Fruit fly (Drosophila melanogaster): ENCODE measurements around the gene CG32576.

CG32576 gene

DNA sequence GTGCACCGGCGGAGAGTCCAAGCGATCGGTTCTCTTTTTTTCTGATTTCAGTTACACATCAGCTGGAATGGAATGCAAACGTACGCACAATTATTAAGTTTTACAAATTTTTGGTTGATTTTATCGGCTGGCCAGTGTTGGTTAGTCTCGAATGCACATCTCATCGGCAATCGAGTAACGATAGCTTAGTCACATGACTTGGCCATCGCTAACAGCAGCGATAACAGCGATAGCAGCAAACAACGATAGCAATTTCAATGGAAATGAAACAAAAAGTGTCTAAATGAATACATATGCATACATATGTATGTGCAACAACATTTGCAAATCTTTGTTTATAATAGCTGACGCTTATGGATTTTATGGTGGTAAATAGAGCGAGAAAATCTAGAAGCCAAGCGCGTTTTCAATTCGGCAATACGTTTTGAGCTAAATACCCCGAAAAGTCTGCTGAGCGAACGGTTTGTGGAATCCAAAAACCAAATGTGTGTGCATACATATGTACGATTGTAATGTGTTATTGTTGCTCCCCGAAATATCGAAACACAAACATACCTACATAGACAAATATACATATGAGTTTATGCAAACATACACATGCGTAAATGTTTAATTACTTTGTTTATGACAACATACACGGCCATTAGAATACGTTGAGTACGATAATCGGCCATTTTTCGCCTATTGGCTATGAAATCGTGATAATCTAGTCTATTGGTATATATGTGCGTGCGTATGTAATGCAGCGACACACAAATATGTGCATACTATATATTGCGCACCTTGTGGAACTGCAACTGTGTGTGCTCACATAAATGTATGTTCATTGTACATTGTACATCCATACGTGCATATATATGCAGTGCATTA lies 8.3 kb upstream of the CG32576 start, which contains the start of gene CG3632 (continued):
- no peak for TF ChIP-seq lov (optimal IDR thresholded peaks at IDR 0.05)
- TF ChIP-seq lov (GFP tag; IDR thresholded peaks at IDR 0.05) = no peak
- peak; percentile 58 for TF ChIP-seq B-H2 (GFP tag; optimal IDR thresholded peaks at IDR 0.05)
- TF ChIP-seq slp2 (GFP tag; optimal IDR thresholded peaks at IDR 0.05) = peak; percentile 7
- peak; percentile 47 for TF ChIP-seq CG32532 (GFP tag; IDR thresholded peaks at IDR 0.05)
- TF ChIP-seq sug (tag; optimal IDR thresholded peaks at IDR 0.05) = peak; percentile 46
- TF ChIP-seq sim (GFP tag; IDR thresholded peaks at IDR 0.05) = no peak
- peak; percentile 16 for TF ChIP-seq luna (GFP tag; optimal IDR thresholded peaks at IDR 0.05)
- peak; percentile 88 for TF ChIP-seq grn (GFP tag; optimal IDR thresholded peaks at IDR 0.05)
- TF ChIP-seq pnt (GFP tag; optimal IDR thresholded peaks at IDR 0.05) = no peak
- no peak for TF ChIP-seq CG10565 (GFP tag; optimal IDR thresholded peaks at IDR 0.05)
- TF ChIP-seq D19B (GFP tag; optimal IDR thresholded peaks at IDR 0.05) = no peak
- TF ChIP-seq CG8765 (GFP tag; IDR thresholded peaks at IDR 0.05) = no peak
- peak; percentile 65 for TF ChIP-seq hbn (GFP tag; IDR thresholded peaks at IDR 0.05; ENCODE audit: partially characterized antibody)
- no peak for TF ChIP-seq sisA (GFP tag; IDR thresholded peaks at IDR 0.05)
- no peak for TF ChIP-seq Mrtf (GFP tag; IDR thresholded peaks at IDR 0.05)
- no peak for TF ChIP-seq bcd (GFP tag; optimal IDR thresholded peaks at IDR 0.05)
- no peak for TF ChIP-seq CG15696 (tag; optimal IDR thresholded peaks at IDR 0.05)
- peak; percentile 56 for TF ChIP-seq CG13624 (GFP tag; optimal IDR thresholded peaks at IDR 0.05)
- no peak for TF ChIP-seq CG4730 (GFP tag; IDR thresholded peaks at IDR 0.05)
- TF ChIP-seq MBD-R2 (GFP tag; IDR thresholded peaks at IDR 0.05) = peak; percentile 83
- peak; percentile 59 to 65 for TF ChIP-seq dpn (GFP tag; optimal IDR thresholded peaks at IDR 0.05)
- TF ChIP-seq jigr1 (GFP tag; IDR thresholded peaks at IDR 0.05) = no peak
- TF ChIP-seq toy (GFP tag; IDR thresholded peaks at IDR 0.05) = no peak
- no peak for TF ChIP-seq CG11093 (GFP tag; IDR thresholded peaks at IDR 0.05)
- no peak for TF ChIP-seq crol (GFP tag; IDR thresholded peaks at IDR 0.05)
- TF ChIP-seq CrebB (tag; optimal IDR thresholded peaks at IDR 0.05) = no peak
- no peak for TF ChIP-seq cad (GFP tag; optimal IDR thresholded peaks at IDR 0.05)
- peak; percentile 42 for TF ChIP-seq nerfin-1 (tag; optimal IDR thresholded peaks at IDR 0.05)
- TF ChIP-seq NK7.1 (GFP tag; optimal IDR thresholded peaks at IDR 0.05) = no peak
- TF ChIP-seq CTCF (GFP tag; optimal IDR thresholded peaks at IDR 0.05) = no peak
- no peak for TF ChIP-seq Six4 (GFP tag; optimal IDR thresholded peaks at IDR 0.05)
- no peak for TF ChIP-seq Ets65A (GFP tag)
- no peak for TF ChIP-seq onecut (GFP tag; IDR thresholded peaks at IDR 0.05)
- TF ChIP-seq CG10959 (GFP tag; IDR thresholded peaks at IDR 0.05) = no peak
- peak; percentile 54 for TF ChIP-seq Sin3A (optimal IDR thresholded peaks at IDR 0.05)
- no peak for TF ChIP-seq nmo (GFP tag; optimal IDR thresholded peaks at IDR 0.05)
- TF ChIP-seq CG9437 (GFP tag; optimal IDR thresholded peaks at IDR 0.05) = no peak
- TF ChIP-seq CG1602 (GFP tag; optimal IDR thresholded peaks at IDR 0.05) = no peak
- TF ChIP-seq CG10209 (GFP tag; optimal IDR thresholded peaks at IDR 0.05) = peak; percentile 2
- no peak for TF ChIP-seq Spps (tag; optimal IDR thresholded peaks at IDR 0.05)
- no peak for TF ChIP-seq br (optimal IDR thresholded peaks at IDR 0.05)
- TF ChIP-seq Mes4 (GFP tag; optimal IDR thresholded peaks at IDR 0.05) = no peak
- TF ChIP-seq insv (GFP tag; optimal IDR thresholded peaks at IDR 0.05) = no peak
- no peak for TF ChIP-seq Dek (tag; optimal IDR thresholded peaks at IDR 0.05)
- no peak for TF ChIP-seq sr (GFP tag; IDR thresholded peaks at IDR 0.05)
- TF ChIP-seq HmgD (GFP tag; optimal IDR thresholded peaks at IDR 0.05) = no peak
- TF ChIP-seq NfI (GFP tag; optimal IDR thresholded peaks at IDR 0.05) = peak; percentile 58
- TF ChIP-seq gro (GFP tag; optimal IDR thresholded peaks at IDR 0.05) = peak; percentile 64
- TF ChIP-seq fd64A (GFP tag; optimal IDR thresholded peaks at IDR 0.05) = no peak
- TF ChIP-seq CG1647 (GFP tag; optimal IDR thresholded peaks at IDR 0.05) = peak; percentile 28
- no peak for TF ChIP-seq CG8478 (optimal IDR thresholded peaks at IDR 0.05)
- no peak for TF ChIP-seq CG31441 (GFP tag; IDR thresholded peaks at IDR 0.05)
